Worm (Caenorhabditis elegans): ENCODE results near the gene tsp-8.

Gene tsp-8

DNA sequence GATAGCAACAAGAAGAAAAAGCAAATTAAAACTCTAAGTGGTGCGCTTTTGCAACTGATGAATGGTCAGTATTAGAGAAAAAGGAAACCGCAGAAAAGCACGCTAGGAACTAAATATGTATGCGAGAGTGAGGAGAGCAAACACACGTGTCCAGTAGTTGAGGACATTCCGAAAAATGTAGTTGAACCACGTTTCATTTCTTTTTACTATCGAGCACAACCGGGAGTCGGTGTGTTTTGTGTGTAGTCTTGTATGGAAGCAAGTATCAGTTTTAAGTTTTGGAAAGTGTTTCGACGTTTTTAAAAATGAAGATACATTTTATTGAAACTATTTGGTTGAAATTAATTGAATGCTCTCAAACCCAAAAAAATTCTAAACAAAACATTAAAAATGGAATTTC lies 10.7 kb upstream of the tsp-8 start, which contains the start of gene C05G5.1:
TSS of gene C05G5.1 (minus strand) at position 101 of the 400 bp plus-strand sequence.
- TF ChIP-seq hlh-8 (tag; optimal IDR thresholded peaks at IDR 0.05) (no peak), pros-1 (tag; optimal IDR thresholded peaks at IDR 0.05) (no peak), sdc-2 (tag; optimal IDR thresholded peaks at IDR 0.05) (no peak), sox-2 (GFP tag; IDR thresholded peaks at IDR 0.05) (no peak), C08G9.2 (tag; optimal IDR thresholded peaks at IDR 0.05) (no peak), F13H6.1 (tag; optimal IDR thresholded peaks at IDR 0.05) (no peak), pqm-1 (tag; optimal IDR thresholded peaks at IDR 0.05) (no peak), unc-3 (GFP tag; conservative IDR thresholded peaks at IDR 0.05) (no peak), unc-3 (tag; optimal IDR thresholded peaks at IDR 0.05) (no peak), rnt-1 (tag; optimal IDR thresholded peaks at IDR 0.05) (no peak), K09A11.1 (tag; optimal IDR thresholded peaks at IDR 0.05; ENCODE audit: insufficient read depth) (no peak), fkh-10 (GFP tag; optimal IDR thresholded peaks at IDR 0.05) (no peak), nhr-232 (tag; optimal IDR thresholded peaks at IDR 0.05) (no peak)

DNA sequence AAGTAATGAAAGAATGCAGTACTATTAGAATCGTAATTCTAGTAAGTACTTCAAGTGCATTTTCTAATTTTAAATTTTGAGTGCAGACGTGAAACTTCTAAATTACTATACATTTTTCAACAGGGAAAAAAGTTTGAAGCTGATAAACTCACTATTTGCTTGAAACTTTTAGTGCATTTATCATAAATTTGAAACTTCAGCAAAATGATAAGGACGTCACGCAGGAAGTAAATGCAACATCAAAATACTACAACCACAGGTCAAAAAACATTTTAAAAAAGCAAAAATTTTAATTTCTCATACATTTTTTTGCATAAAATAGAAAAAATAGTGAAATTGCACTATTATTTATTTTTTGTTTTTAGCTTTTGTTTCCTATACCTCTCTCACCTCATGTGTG lies 10.2 kb upstream of the tsp-8 start:
- no peak for TF ChIP-seq C38D4.7 (GFP tag; optimal IDR thresholded peaks at IDR 0.05)
- no peak for TF ChIP-seq ztf-16 (tag; optimal IDR thresholded peaks at IDR 0.05)
- TF ChIP-seq nfya-1 (tag; optimal IDR thresholded peaks at IDR 0.05), result no peak
- no peak for TF ChIP-seq ceh-9 (tag; optimal IDR thresholded peaks at IDR 0.05)
- TF ChIP-seq nhr-232 (tag; optimal IDR thresholded peaks at IDR 0.05), result no peak
- TF ChIP-seq tbx-2 (tag; optimal IDR thresholded peaks at IDR 0.05), result no peak
- TF ChIP-seq ceh-22 (tag; optimal IDR thresholded peaks at IDR 0.05), result no peak
- TF ChIP-seq rnt-1 (tag; optimal IDR thresholded peaks at IDR 0.05), result no peak
- no peak for TF ChIP-seq sox-2 (GFP tag; IDR thresholded peaks at IDR 0.05)
- TF ChIP-seq pros-1 (tag; optimal IDR thresholded peaks at IDR 0.05), result no peak
- no peak for TF ChIP-seq syd-9 (tag; optimal IDR thresholded peaks at IDR 0.05)
- TF ChIP-seq unc-86 (tag; optimal IDR thresholded peaks at IDR 0.05), result no peak
- TF ChIP-seq ceh-19 (GFP tag; optimal IDR thresholded peaks at IDR 0.05), result no peak

DNA sequence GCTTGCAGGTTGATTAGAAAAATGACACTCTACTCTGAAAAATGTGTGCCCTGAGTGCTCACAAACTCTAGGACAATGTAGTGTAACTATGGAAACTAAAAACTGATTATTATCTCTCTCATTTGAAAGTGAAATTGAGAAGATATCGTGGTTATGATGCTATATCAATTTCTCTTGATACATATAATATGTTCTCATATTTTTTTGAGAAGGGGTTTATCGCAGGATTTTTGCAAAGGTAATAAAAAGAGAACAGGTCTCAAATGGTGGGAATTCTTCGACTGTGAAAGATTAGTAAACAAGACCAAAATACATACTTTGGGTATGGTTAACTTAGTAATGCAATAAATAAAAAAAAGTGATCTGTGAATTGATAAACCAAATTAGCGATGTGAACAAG lies 8.3 kb upstream of the tsp-8 start:
- TF ChIP-seq pqm-1 (tag; optimal IDR thresholded peaks at IDR 0.05) (no peak), hlh-8 (tag; optimal IDR thresholded peaks at IDR 0.05) (no peak), elt-2 (tag; optimal IDR thresholded peaks at IDR 0.05) (no peak), pax-1 (tag; optimal IDR thresholded peaks at IDR 0.05) (no peak), ceh-2 (tag; optimal IDR thresholded peaks at IDR 0.05) (no peak), unc-42 (tag; optimal IDR thresholded peaks at IDR 0.05) (no peak), Y22D7AL.16 (tag; optimal IDR thresholded peaks at IDR 0.05) (no peak), sox-2 (GFP tag; IDR thresholded peaks at IDR 0.05) (no peak), eyg-1 (tag; optimal IDR thresholded peaks at IDR 0.05) (no peak), nfya-1 (tag; optimal IDR thresholded peaks at IDR 0.05) (no peak), lin-11 (tag; optimal IDR thresholded peaks at IDR 0.05) (no peak)

DNA sequence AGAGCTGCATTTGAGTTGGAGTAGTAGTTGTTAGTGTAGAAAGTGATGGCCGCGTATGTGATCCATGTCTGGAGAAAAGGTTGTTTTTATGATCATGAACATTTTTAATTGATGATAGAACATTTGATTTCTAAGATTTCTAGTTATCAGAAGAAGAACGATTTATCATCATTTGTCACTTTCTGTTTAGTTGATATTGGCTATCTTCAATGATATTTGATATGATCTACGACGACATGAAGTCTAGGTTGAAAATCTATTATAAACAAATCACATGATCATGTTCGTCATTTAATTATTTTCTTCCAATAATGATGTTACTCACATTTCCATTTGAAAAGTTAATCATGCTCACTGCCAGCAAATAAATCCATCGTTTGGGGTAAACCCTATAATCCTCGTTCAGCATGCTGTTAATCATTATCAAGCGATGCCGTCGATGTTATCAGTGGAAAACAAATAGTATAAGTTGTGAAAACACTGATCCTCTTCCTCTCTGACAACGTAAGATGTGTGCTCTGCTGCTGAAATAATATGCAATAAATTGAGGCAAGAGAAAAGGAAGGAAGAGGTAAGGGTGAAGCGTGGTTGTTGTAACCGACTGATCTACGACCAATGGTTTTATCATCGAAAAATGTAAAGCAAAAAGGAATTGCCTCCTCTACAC lies 7.8 kb upstream of the tsp-8 start:
- TF ChIP-seq pag-3 (tag; optimal IDR thresholded peaks at IDR 0.05; ENCODE audit: borderline replicate concordance) (no peak), ama-1 (optimal IDR thresholded peaks at IDR 0.05) (no peak), nhr-232 (tag; optimal IDR thresholded peaks at IDR 0.05) (no peak), ceh-48 (tag; optimal IDR thresholded peaks at IDR 0.05) (no peak), pha-4 (tag; optimal IDR thresholded peaks at IDR 0.05) (no peak), lim-6 (tag; optimal IDR thresholded peaks at IDR 0.05) (no peak), ceh-6 (GFP tag; optimal IDR thresholded peaks at IDR 0.05) (no peak), ceh-9 (tag; optimal IDR thresholded peaks at IDR 0.05) (no peak), ceh-45 (GFP tag; IDR thresholded peaks at IDR 0.05) (no peak), unc-55 (GFP tag; optimal IDR thresholded peaks at IDR 0.05) (no peak), fkh-6 (tag; optimal IDR thresholded peaks at IDR 0.05) (no peak), pat-9 (tag; optimal IDR thresholded peaks at IDR 0.05) (no peak), sox-2 (GFP tag; IDR thresholded peaks at IDR 0.05) (no peak)

Data from whole organism, late embryonic.